Worm (Caenorhabditis elegans): Measurements from ENCODE around the gene C55A6.12.

DNA sequence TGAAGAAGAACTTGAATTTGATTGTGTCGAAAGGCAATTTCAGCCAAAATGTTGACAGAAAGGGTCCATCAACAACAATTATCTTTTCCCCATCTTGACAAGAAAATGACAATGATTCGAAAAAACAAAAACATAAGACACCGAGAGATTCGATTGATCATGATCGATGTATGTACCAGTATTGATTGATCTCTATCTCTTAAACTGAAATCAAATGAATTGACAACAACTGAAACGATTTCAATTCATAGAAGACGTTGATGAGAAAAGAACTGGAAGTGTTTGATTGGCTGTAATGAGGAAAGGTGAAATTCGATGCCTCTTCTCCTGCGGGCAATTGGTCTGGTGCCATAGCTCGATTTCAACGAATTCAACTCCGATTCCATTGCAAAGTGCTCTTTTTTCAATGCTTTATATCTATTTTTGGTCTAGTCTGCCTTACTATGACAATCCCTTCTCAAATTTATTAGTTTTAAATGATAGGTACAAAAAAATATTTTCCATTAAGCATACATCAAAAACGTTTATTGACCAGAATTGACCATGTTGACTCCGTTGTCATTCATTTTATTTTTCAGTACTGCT, 30.5 kb upstream of the C55A6.12 start:
- TF ChIP-seq B0019.2 (GFP tag; conservative IDR thresholded peaks at IDR 0.05) (no peak), aptf-2 (GFP tag; conservative IDR thresholded peaks at IDR 0.05) (no peak)

All from whole organism, young adult.